Fruit fly (Drosophila melanogaster) whole organism, embryonic: ENCODE data around the gene CG16775.

Experiments
- CG17328 ChIP-seq: fragments of 200-800 bp; sonication (Bioruptor generic); IDR thresholded peaks from 2 replicates; pipeline ENCODE4 v1.3.6; 2022; ENCODE audit warnings: missing biosample characterization, missing genetic modification characterization
- CG3281 ChIP-seq: fragments of 200-800 bp; sonication (Bioruptor generic); optimal IDR thresholded peaks from 3 replicates; lab custom pipeline; 2017; ENCODE audit warnings: missing biosample characterization, mild to moderate bottlenecking, missing genetic modification characterization
- CG8765 ChIP-seq: fragments of 200-800 bp; sonication (Bioruptor generic); IDR thresholded peaks from 2 replicates; pipeline ENCODE4 v1.3.6; 2022; ENCODE audit warnings: missing biosample characterization, missing genetic modification characterization
- Lim3 ChIP-seq: fragments of 200-800 bp; sonication (Bioruptor generic); IDR thresholded peaks from 2 replicates; pipeline ENCODE4 v1.3.6; 2022; ENCODE audit warnings: missing biosample characterization, missing genetic modification characterization

- TF ChIP-seq CG8765 (GFP tag; lab: Robert Waterston, UW) (no peak), CG17328 (GFP tag; lab: Robert Waterston, UW) (no peak), CG3281 (no peak), Lim3 (GFP tag; lab: Robert Waterston, UW) (no peak)
These were observed 7.2 kb upstream of the CG16775 start for dm6 chr3L:17893660-17894059.
